Fruit fly (Drosophila melanogaster) whole organism, embryonic: ENCODE results near the gene yellow-e2.

Experiments used
- CG12155 ChIP-seq: fragments of 200-800 bp; sonication (Bioruptor generic); optimal IDR thresholded peaks from 3 replicates; lab custom pipeline; 2016; ENCODE audit warnings: missing biosample characterization, missing genetic modification characterization
- CG12299 ChIP-seq: fragments of 200-800 bp; sonication (Bioruptor generic); optimal IDR thresholded peaks from 2 replicates; lab custom pipeline; 2018; ENCODE audit warnings: missing biosample characterization, mild to moderate bottlenecking, missing genetic modification characterization
- CG1529 ChIP-seq: fragments of 200-800 bp; sonication (Bioruptor generic); optimal IDR thresholded peaks from 3 replicates; lab custom pipeline; 2018; ENCODE audit warnings: missing biosample characterization, missing genetic modification characterization
- CG1792 ChIP-seq: fragments of 200-800 bp; sonication (Bioruptor generic); optimal IDR thresholded peaks from 2 replicates; lab custom pipeline; 2016; ENCODE audit warnings: missing biosample characterization, missing genetic modification characterization
- CG18011 ChIP-seq: fragments of 200-800 bp; sonication (Bioruptor generic); optimal IDR thresholded peaks from 2 replicates; lab custom pipeline; 2017; ENCODE audit warnings: missing biosample characterization, missing genetic modification characterization, mild to moderate bottlenecking, moderate library complexity, missing genotype
- CG2199 ChIP-seq: fragments of 200-800 bp; sonication (Bioruptor generic); IDR thresholded peaks from 3 replicates; pipeline ENCODE4 v1.3.6; 2022; ENCODE audit warnings: missing biosample characterization, missing genetic modification characterization
- CG32772 ChIP-seq: fragments of 200-800 bp; sonication (Bioruptor generic); IDR thresholded peaks from 2 replicates; pipeline ENCODE4 v1.3.6; 2022; ENCODE audit warnings: missing biosample characterization, missing genetic modification characterization
- CG4617 ChIP-seq: fragments of 200-800 bp; sonication (Bioruptor generic); optimal IDR thresholded peaks from 3 replicates; lab custom pipeline; 2016; ENCODE audit warnings: missing biosample characterization, missing genetic modification characterization, borderline replicate concordance
- CG5180 ChIP-seq: fragments of 200-800 bp; sonication (Bioruptor generic); optimal IDR thresholded peaks from 3 replicates; lab custom pipeline; 2017; ENCODE audit warnings: missing biosample characterization, missing genetic modification characterization, mild to moderate bottlenecking, moderate library complexity, missing genetic modification reagents
- CG5953 ChIP-seq: fragments of 200-800 bp; sonication (Bioruptor generic); IDR thresholded peaks from 2 replicates; pipeline ENCODE4 v1.3.6; 2022; ENCODE audit warnings: missing biosample characterization, missing genetic modification characterization
- CG6791 ChIP-seq: fragments of 200-800 bp; sonication (Bioruptor generic); IDR thresholded peaks from 3 replicates; pipeline ENCODE4 v1.3.6; 2022; ENCODE audit warnings: missing biosample characterization, missing genetic modification characterization; ENCODE audit not compliant: partially characterized antibody
- CG7372 ChIP-seq: fragments of 200-800 bp; sonication (Bioruptor generic); IDR thresholded peaks from 2 replicates; pipeline ENCODE4 v1.3.6; 2022; ENCODE audit warnings: missing biosample characterization, missing genetic modification characterization
- CG7928 ChIP-seq: fragments of 200-800 bp; sonication (Bioruptor generic); optimal IDR thresholded peaks from 2 replicates; lab custom pipeline; 2017; ENCODE audit warnings: missing biosample characterization, mild to moderate bottlenecking, missing genetic modification characterization
- CG8765 ChIP-seq: fragments of 200-800 bp; sonication (Bioruptor generic); IDR thresholded peaks from 2 replicates; pipeline ENCODE4 v1.3.6; 2022; ENCODE audit warnings: missing biosample characterization, missing genetic modification characterization
- CG9932 ChIP-seq: fragments of 200-800 bp; sonication (Bioruptor generic); IDR thresholded peaks from 2 replicates; pipeline ENCODE4 v1.3.6; 2022; ENCODE audit warnings: missing biosample characterization, missing genetic modification characterization
- Chrac-16 ChIP-seq: fragments of 200-800 bp; sonication (Bioruptor generic); optimal IDR thresholded peaks from 3 replicates; lab custom pipeline; 2016; ENCODE audit warnings: missing biosample characterization, missing genetic modification characterization
- D19B ChIP-seq: fragments of 200-800 bp; sonication (Bioruptor generic); optimal IDR thresholded peaks from 2 replicates; lab custom pipeline; 2017; ENCODE audit warnings: missing biosample characterization, mild to moderate bottlenecking, missing genetic modification characterization
- Deaf1 ChIP-seq: fragments of 200-800 bp; optimal IDR thresholded peaks from 3 replicates; lab custom pipeline; 2019; ENCODE audit warnings: missing biosample characterization, mild to moderate bottlenecking, missing genetic modification characterization, moderate library complexity
- HLH4C ChIP-seq: fragments of 200-800 bp; sonication (Bioruptor generic); IDR thresholded peaks from 3 replicates; pipeline ENCODE4 v1.3.6; 2022; ENCODE audit warnings: missing biosample characterization, missing genetic modification characterization; ENCODE audit not compliant: partially characterized antibody
- HLHmδ ChIP-seq: fragments of 200-800 bp; sonication (Bioruptor generic); optimal IDR thresholded peaks from 2 replicates; lab custom pipeline; 2018; ENCODE audit warnings: missing biosample characterization, mild to moderate bottlenecking, missing genetic modification characterization, moderate library complexity
- Hr51 ChIP-seq, 2 experiments: fragments of 200-800 bp; sonication (Bioruptor generic); optimal IDR thresholded peaks; 2 replicates in 1 of 2; 3 replicates in 1 of 2; lab custom pipeline; 2016 to 2018; ENCODE audit warnings: missing biosample characterization in 2 of 2, missing genetic modification characterization in 2 of 2, mild to moderate bottlenecking in 1 of 2, moderate library complexity in 1 of 2
- Hr78 ChIP-seq, 2 experiments: fragments of 200-800 bp in 1 of 2; fragments of >200 bp in 1 of 2; sonication (Bioruptor generic) in 1 of 2; optimal IDR thresholded peaks; 2 replicates each; lab custom pipeline; 2017 to 2019; ENCODE audit warnings: missing biosample characterization in 2 of 2, missing genetic modification characterization in 2 of 2, mild to moderate bottlenecking in 1 of 2, moderate library complexity in 1 of 2
- Jarid2 ChIP-seq: fragments of 200-800 bp; sonication (Bioruptor generic); optimal IDR thresholded peaks from 3 replicates; lab custom pipeline; 2017; ENCODE audit warnings: mild to moderate bottlenecking, missing biosample characterization, missing genetic modification reagents, missing genetic modification characterization
- Mad ChIP-seq: fragments of 200-800 bp; sonication (Bioruptor generic); optimal IDR thresholded peaks from 2 replicates; lab custom pipeline; 2016; ENCODE audit warnings: missing biosample characterization, missing genetic modification characterization
- Max ChIP-seq: fragments of 200-800 bp; sonication (Bioruptor generic); optimal IDR thresholded peaks from 2 replicates; lab custom pipeline; 2016; ENCODE audit warnings: missing biosample characterization, mild to moderate bottlenecking, missing genetic modification characterization
- Med ChIP-seq: fragments of 200-800 bp; sonication (Bioruptor generic); peaks from one replicate; lab custom pipeline; 2016; ENCODE audit warnings: missing biosample characterization, missing genetic modification characterization, mild to moderate bottlenecking, inconsistent platforms, moderate library complexity
- Meics ChIP-seq: fragments of 200-800 bp; sonication (Bioruptor generic); optimal IDR thresholded peaks from 2 replicates; lab custom pipeline; 2017; ENCODE audit warnings: missing biosample characterization, mild to moderate bottlenecking, missing genetic modification characterization
- Mrtf ChIP-seq: fragments of 200-800 bp; sonication (Bioruptor generic); IDR thresholded peaks from 3 replicates; pipeline ENCODE4 v1.3.6; 2022; ENCODE audit warnings: missing biosample characterization, missing genetic modification characterization
- Scr ChIP-seq: fragments of 200-800 bp; sonication (Bioruptor generic); IDR thresholded peaks from 2 replicates; pipeline ENCODE4 v1.3.6; 2022; ENCODE audit warnings: missing biosample characterization, missing genetic modification characterization; ENCODE audit not compliant: partially characterized antibody
- Sox102F ChIP-seq: fragments of 200-800 bp; sonication (Bioruptor generic); optimal IDR thresholded peaks from 2 replicates; lab custom pipeline; 2018; ENCODE audit warnings: missing biosample characterization, mild to moderate bottlenecking, missing genetic modification characterization, moderate library complexity
- Ssrp ChIP-seq: fragments of 200-800 bp; sonication (Bioruptor generic); optimal IDR thresholded peaks from 2 replicates; lab custom pipeline; 2018; ENCODE audit warnings: missing biosample characterization, mild to moderate bottlenecking, missing genetic modification characterization, moderate library complexity
- ara ChIP-seq: fragments of 200-800 bp; sonication (Bioruptor generic); IDR thresholded peaks from 2 replicates; pipeline ENCODE4 v1.3.6; 2022; ENCODE audit warnings: missing biosample characterization, missing genetic modification characterization
- ase ChIP-seq: fragments of 200-800 bp; sonication (Bioruptor generic); IDR thresholded peaks from 3 replicates; pipeline ENCODE4 v1.3.6; 2022; ENCODE audit warnings: missing biosample characterization, missing genetic modification characterization
- ci ChIP-seq: fragments of 200-800 bp; sonication (Bioruptor generic); IDR thresholded peaks from 3 replicates; pipeline ENCODE4 v1.3.6; 2022; ENCODE audit warnings: missing biosample characterization, missing genetic modification characterization
- dysf ChIP-seq: fragments of 200-800 bp; sonication (Bioruptor generic); IDR thresholded peaks from 3 replicates; pipeline ENCODE4 v1.3.6; 2022; ENCODE audit warnings: missing biosample characterization, missing genetic modification characterization
- exex ChIP-seq: fragments of 200-800 bp; sonication (Bioruptor generic); optimal IDR thresholded peaks from 4 replicates; lab custom pipeline; 2018; ENCODE audit warnings: missing biosample characterization, mild to moderate bottlenecking, missing genetic modification characterization, moderate library complexity
- hkb ChIP-seq, 2 experiments: fragments of 200-800 bp in 1 of 2; fragments of >200 bp in 1 of 2; sonication (Bioruptor generic) in 1 of 2; IDR thresholded peaks in 1 of 2; optimal IDR thresholded peaks in 1 of 2; 2 replicates each; pipeline versions ENCODE4 v1.3.6 to Lab custom; 2017 to 2022; ENCODE audit warnings: missing biosample characterization in 1 of 2, missing genetic modification characterization in 1 of 2
- insv ChIP-seq, 2 experiments: fragments of 200-800 bp; sonication (Bioruptor generic); optimal IDR thresholded peaks; 3 replicates each; lab custom pipeline; 2016 to 2018; ENCODE audit warnings: missing biosample characterization in 2 of 2, missing genetic modification characterization in 2 of 2
- kay ChIP-seq: fragments of 200-800 bp; sonication (Bioruptor generic); optimal IDR thresholded peaks from 2 replicates; lab custom pipeline; 2016; ENCODE audit warnings: missing biosample characterization, missing genetic modification characterization
- lab ChIP-seq: fragments of 200-800 bp; sonication (Bioruptor generic); optimal IDR thresholded peaks from 3 replicates; lab custom pipeline; 2017; ENCODE audit warnings: missing biosample characterization, missing genetic modification characterization, mild to moderate bottlenecking, moderate library complexity, missing genetic modification reagents
- lov ChIP-seq, 2 experiments: fragments of 200-800 bp in 1 of 2; fragments of >200 bp in 1 of 2; sonication (Bioruptor generic) in 1 of 2; IDR thresholded peaks in 1 of 2; optimal IDR thresholded peaks in 1 of 2; 2 replicates in 1 of 2; 3 replicates in 1 of 2; pipeline versions ENCODE4 v1.3.6 to Lab custom; 2017 to 2022; ENCODE audit warnings: missing biosample characterization in 1 of 2, missing genetic modification characterization in 1 of 2
- nau ChIP-seq: fragments of 200-800 bp; sonication (Bioruptor generic); optimal IDR thresholded peaks from 3 replicates; lab custom pipeline; 2017; ENCODE audit warnings: missing biosample characterization, mild to moderate bottlenecking, missing genetic modification characterization, missing genetic modification reagents
- p53 ChIP-seq: fragments of 200-800 bp; sonication (Bioruptor generic); optimal IDR thresholded peaks from 2 replicates; lab custom pipeline; 2016; ENCODE audit warnings: missing biosample characterization, missing genetic modification characterization
- repo ChIP-seq: fragments of 200-800 bp; sonication (Bioruptor generic); optimal IDR thresholded peaks from 2 replicates; lab custom pipeline; 2016; ENCODE audit warnings: missing biosample characterization, missing genetic modification characterization
- stc ChIP-seq: fragments of 200-800 bp; sonication (Bioruptor generic); IDR thresholded peaks from 2 replicates; pipeline ENCODE4 v1.3.6; 2022; ENCODE audit warnings: missing biosample characterization, missing genetic modification characterization
- tna ChIP-seq: fragments of 200-800 bp; sonication (Bioruptor generic); IDR thresholded peaks from 2 replicates; pipeline ENCODE4 v1.3.6; 2022; ENCODE audit warnings: missing biosample characterization, missing genetic modification characterization; ENCODE audit not compliant: partially characterized antibody
- trh ChIP-seq: fragments of 200-800 bp; sonication (Bioruptor generic); optimal IDR thresholded peaks from 2 replicates; lab custom pipeline; 2016; ENCODE audit warnings: missing biosample characterization, missing genetic modification characterization
- unpg ChIP-seq: fragments of 200-800 bp; sonication (Bioruptor generic); optimal IDR thresholded peaks from 3 replicates; lab custom pipeline; 2018; ENCODE audit warnings: missing biosample characterization, mild to moderate bottlenecking, missing genetic modification characterization, moderate library complexity
- wor ChIP-seq: fragments of 200-800 bp; sonication (Bioruptor generic); IDR thresholded peaks from 2 replicates; pipeline ENCODE4 v1.3.6; 2022; ENCODE audit warnings: missing biosample characterization, missing genetic modification characterization

yellow-e2 gene

dm6 chr3R:13401722-13402296 is 5.0 kb downstream of the yellow-e2 start, which contains the start of gene GILT1 (continued):
- TF ChIP-seq Ssrp (tag; lab: Kevin White, UChicago) (no peak), CG7928 (GFP tag; lab: Kevin White, UChicago) (no peak), Chrac-16 (GFP tag; lab: Kevin White, UChicago) (no peak), Hr78 (GFP tag; optimal IDR thresholded peaks at IDR 0.05; lab: Kevin White, UChicago) (no peak), CG2199 (GFP tag; lab: Robert Waterston, UW) (no peak), Meics (GFP tag; lab: Kevin White, UChicago) (no peak), CG12155 (GFP tag; lab: Kevin White, UChicago) (no peak), exex (tag; lab: Kevin White, UChicago) (no peak), wor (GFP tag; lab: Robert Waterston, UW) (no peak), lab (GFP tag; lab: Kevin White, UChicago) (no peak), lov (optimal IDR thresholded peaks at IDR 0.05; lab: Kevin White, UChicago) (no peak), lov (GFP tag; IDR thresholded peaks at IDR 0.05; lab: Robert Waterston, UW) (0 out of 3 replicates have a peak, but pooled peaks have one; percentile 35), Hr51 (GFP tag; optimal IDR thresholded peaks at IDR 0.05; lab: Kevin White, UChicago) (no peak), CG9932 (no peak), CG18011 (GFP tag; lab: Kevin White, UChicago) (peak; percentile 96), kay (GFP tag; lab: Kevin White, UChicago) (peak; percentile 10), CG1529 (GFP tag; lab: Kevin White, UChicago) (no peak), ara (GFP tag; lab: Robert Waterston, UW) (no peak), Max (GFP tag; lab: Kevin White, UChicago) (no peak), insv (GFP tag; optimal IDR thresholded peaks at IDR 0.05; lab: Kevin White, UChicago) (no peak), tna (GFP tag; lab: Robert Waterston, UW) (no peak), ase (GFP tag; lab: Robert Waterston, UW) (no peak), CG1792 (GFP tag; lab: Kevin White, UChicago) (no peak), Med (peak; percentile 59), Deaf1 (peak; percentile 13), CG32772 (GFP tag; lab: Robert Waterston, UW) (no peak), HLH4C (GFP tag; lab: Robert Waterston, UW) (no peak), hkb (optimal IDR thresholded peaks at IDR 0.05; lab: Kevin White, UChicago) (no peak), hkb (GFP tag; IDR thresholded peaks at IDR 0.05; lab: Robert Waterston, UW) (no peak), CG8765 (no peak), p53 (GFP tag; lab: Kevin White, UChicago) (no peak), trh (GFP tag; lab: Kevin White, UChicago) (no peak), CG7372 (GFP tag; lab: Robert Waterston, UW) (no peak), ci (GFP tag; lab: Robert Waterston, UW) (peak; percentile 26; the same call in 1 of the 3 replicates), Mad (GFP tag; lab: Kevin White, UChicago) (no peak), nau (GFP tag; lab: Kevin White, UChicago) (no peak), CG12299 (tag; lab: Kevin White, UChicago) (no peak), Mrtf (no peak), Sox102F (no peak), HLHmδ (GFP tag; lab: Kevin White, UChicago) (no peak), CG6791 (GFP tag; lab: Robert Waterston, UW) (no peak), unpg (GFP tag; lab: Kevin White, UChicago) (no peak), dysf (GFP tag; lab: Robert Waterston, UW) (no peak), CG5953 (GFP tag; lab: Robert Waterston, UW) (no peak), Scr (no peak), D19B (GFP tag; lab: Kevin White, UChicago) (no peak), CG4617 (GFP tag; lab: Kevin White, UChicago) (no peak), Jarid2 (GFP tag; lab: Kevin White, UChicago) (peak; percentile 65), repo (GFP tag; lab: Kevin White, UChicago) (no peak), stc (GFP tag; lab: Robert Waterston, UW) (no peak), CG5180 (GFP tag; lab: Kevin White, UChicago) (no peak)
